Worm (Caenorhabditis elegans) whole organism, L1 larva: ENCODE data around the gene F46C5.9.

Experiments
- aha-1 ChIP-seq: fragments of 150-350 bp; optimal IDR thresholded peaks from 2 replicates; lab custom pipeline; 2014; ENCODE audit warnings: missing biosample characterization, missing genetic modification characterization
- efl-1 ChIP-seq, 4 experiments: fragments of 150-350 bp; optimal IDR thresholded peaks in 3 of 4; peaks in 1 of 4; 1 replicate in 1 of 4; 2 replicates in 3 of 4; lab custom pipeline; 2014; ENCODE audit warnings: missing biosample characterization in 2 of 4, missing genetic modification characterization in 2 of 4, missing genetic modification reagents in 2 of 4
- grh-1 ChIP-seq: fragments of 200-800 bp; sonication (Bioruptor generic); IDR thresholded peaks from 2 replicates; pipeline ENCODE4 v1.3.6; 2022; ENCODE audit warnings: missing genetic modification reagents, missing genetic modification characterization, missing compliant biosample characterization
- isw-1 ChIP-seq: fragments of 200-800 bp; sonication (Bioruptor generic); IDR thresholded peaks from 2 replicates; pipeline ENCODE4 v1.3.6; 2022; ENCODE audit warnings: missing genetic modification characterization, missing compliant biosample characterization
- lin-39 ChIP-seq: fragments of 150-350 bp; optimal IDR thresholded peaks from 2 replicates; lab custom pipeline; 2014; ENCODE audit warnings: missing biosample characterization, missing genetic modification reagents, missing genetic modification characterization
- mdl-1 ChIP-seq, 2 experiments: fragments of 150-350 bp; optimal IDR thresholded peaks; 2 replicates each; lab custom pipeline; 2014 to 2017; ENCODE audit warnings: missing biosample characterization in 2 of 2, missing genetic modification characterization in 2 of 2, inconsistent platforms in 1 of 2
- mep-1 ChIP-seq: fragments of 150-350 bp; optimal IDR thresholded peaks from 2 replicates; lab custom pipeline; 2014; ENCODE audit warnings: missing biosample characterization, missing genetic modification characterization
- nhr-11 ChIP-seq: fragments of 150-350 bp; optimal IDR thresholded peaks from 2 replicates; lab custom pipeline; 2014; ENCODE audit warnings: missing biosample characterization, missing genetic modification characterization
- nhr-237 ChIP-seq: fragments of 150-350 bp; optimal IDR thresholded peaks from 2 replicates; lab custom pipeline; 2014; ENCODE audit warnings: missing biosample characterization, missing genetic modification characterization
- nhr-76 ChIP-seq: sonication (generic microtip); optimal IDR thresholded peaks from 2 replicates; lab custom pipeline; 2017; ENCODE audit warnings: missing biosample characterization, missing genetic modification characterization
- snpc-4 ChIP-seq: fragments of 150-350 bp; optimal IDR thresholded peaks from 2 replicates; lab custom pipeline; 2014; ENCODE audit warnings: missing biosample characterization, missing genetic modification characterization
- swsn-7 ChIP-seq: sonication (generic microtip); optimal IDR thresholded peaks from 2 replicates; lab custom pipeline; 2016; ENCODE audit warnings: missing genetic modification characterization, missing compliant biosample characterization
- unc-130 ChIP-seq: fragments of 150-350 bp; optimal IDR thresholded peaks from 2 replicates; lab custom pipeline; 2017; ENCODE audit warnings: missing biosample characterization, missing genetic modification characterization, inconsistent platforms
- zag-1 ChIP-seq: fragments of 150-350 bp; optimal IDR thresholded peaks from 2 replicates; lab custom pipeline; 2014; ENCODE audit warnings: missing biosample characterization, missing genetic modification characterization

ce11 chrII:8795227-8795626 is 15.3 kb downstream of the F46C5.9 start:
- TF ChIP-seq nhr-11 (tag; lab: Kevin White, UChicago) (peak; percentile 24), mep-1 (tag; lab: Kevin White, UChicago) (no peak), aha-1 (tag; lab: Kevin White, UChicago) (no peak), grh-1 (GFP tag; lab: Robert Waterston, UW) (no peak), nhr-237 (tag; lab: Kevin White, UChicago) (no peak), snpc-4 (no peak), unc-130 (no peak), lin-39 (no peak), zag-1 (no peak), isw-1 (no peak), swsn-7 (no peak), mdl-1 (tag; optimal IDR thresholded peaks at IDR 0.05; lab: Kevin White, UChicago) (no peak), efl-1 (optimal IDR thresholded peaks at IDR 0.05; lab: Kevin White, UChicago) (no peak), efl-1 (GFP tag; optimal IDR thresholded peaks at IDR 0.05 in 1 of 2; lab: Kevin White, UChicago) (no peak), nhr-76 (no peak)
